Worm (Caenorhabditis elegans) whole organism, early embryonic: ENCODE measurements around the gene clec-50.

Experiments
- B0310.2 ChIP-seq: sonication (generic microtip); optimal IDR thresholded peaks from 2 replicates; lab custom pipeline; 2016; ENCODE audit warnings: mild to moderate bottlenecking, missing genetic modification characterization, missing compliant biosample characterization
- F13C5.2 ChIP-seq: sonication (generic microtip); optimal IDR thresholded peaks from 2 replicates; lab custom pipeline; 2017; ENCODE audit warnings: mild to moderate bottlenecking, missing genetic modification characterization, inconsistent platforms, missing compliant biosample characterization
- aly-1 ChIP-seq: sonication (generic microtip); optimal IDR thresholded peaks from 2 replicates; lab custom pipeline; 2016; ENCODE audit warnings: missing genetic modification characterization, missing compliant biosample characterization
- ama-1 ChIP-seq: fragments of 150-350 bp; optimal IDR thresholded peaks from 2 replicates; lab custom pipeline; 2014
- ceh-13 ChIP-seq: fragments of 200-800 bp; sonication (Bioruptor generic); optimal IDR thresholded peaks from 2 replicates; lab custom pipeline; 2018; ENCODE audit warnings: mild to moderate bottlenecking, missing genetic modification characterization, missing compliant biosample characterization
- ceh-36 ChIP-seq: sonication (generic microtip); optimal IDR thresholded peaks from 2 replicates; lab custom pipeline; 2016; ENCODE audit warnings: missing genetic modification characterization, inconsistent platforms, missing compliant biosample characterization
- ets-7 ChIP-seq: sonication (generic microtip); optimal IDR thresholded peaks from 2 replicates; lab custom pipeline; 2016; ENCODE audit warnings: missing genotype, missing genetic modification characterization, missing compliant biosample characterization
- flt-1 ChIP-seq: fragments of 200-800 bp; sonication (Bioruptor generic); IDR thresholded peaks from 2 replicates; pipeline ENCODE4 v1.3.6; 2022; ENCODE audit warnings: missing genetic modification characterization, missing compliant biosample characterization
- hmbx-1 ChIP-seq: sonication (generic microtip); optimal IDR thresholded peaks from 2 replicates; lab custom pipeline; 2016; ENCODE audit warnings: mild to moderate bottlenecking, missing genetic modification characterization, missing compliant biosample characterization
- hmg-4 ChIP-seq: fragments of 200-800 bp; sonication (Bioruptor generic); optimal IDR thresholded peaks from 2 replicates; lab custom pipeline; 2018; ENCODE audit warnings: mild to moderate bottlenecking, missing genetic modification characterization, missing compliant biosample characterization
- hnd-1 ChIP-seq: sonication (generic microtip); optimal IDR thresholded peaks from 2 replicates; lab custom pipeline; 2016; ENCODE audit warnings: missing genetic modification characterization, missing compliant biosample characterization
- pes-1 ChIP-seq: fragments of 200-800 bp; sonication (Bioruptor generic); IDR thresholded peaks from 2 replicates; pipeline ENCODE4 v1.3.6; 2022; ENCODE audit warnings: missing genetic modification reagents, missing genetic modification characterization, missing compliant biosample characterization
- scrt-1 ChIP-seq: fragments of 200-800 bp; sonication (Bioruptor generic); IDR thresholded peaks from 2 replicates; pipeline ENCODE4 v1.3.6; 2022; ENCODE audit warnings: missing genetic modification characterization, missing compliant biosample characterization
- sea-1 ChIP-seq: fragments of 200-800 bp; sonication (Bioruptor generic); conservative IDR thresholded peaks from 2 replicates; pipeline ENCODE4 v1.3.6; 2022; ENCODE audit warnings: missing genetic modification characterization, missing compliant biosample characterization
- tbx-11 ChIP-seq: fragments of 200-800 bp; sonication (Bioruptor generic); IDR thresholded peaks from 2 replicates; pipeline ENCODE4 v1.3.6; 2022; ENCODE audit warnings: missing genetic modification characterization, missing compliant biosample characterization
- tbx-37 ChIP-seq: fragments of 200-800 bp; sonication (Bioruptor generic); conservative IDR thresholded peaks from 2 replicates; pipeline ENCODE4 v1.3.6; 2022; ENCODE audit warnings: missing genetic modification reagents, missing genetic modification characterization, missing compliant biosample characterization
- tra-4 ChIP-seq: sonication (generic microtip); optimal IDR thresholded peaks from 2 replicates; lab custom pipeline; 2017; ENCODE audit warnings: missing genetic modification characterization, missing compliant biosample characterization

The clec-50 gene

DNA sequence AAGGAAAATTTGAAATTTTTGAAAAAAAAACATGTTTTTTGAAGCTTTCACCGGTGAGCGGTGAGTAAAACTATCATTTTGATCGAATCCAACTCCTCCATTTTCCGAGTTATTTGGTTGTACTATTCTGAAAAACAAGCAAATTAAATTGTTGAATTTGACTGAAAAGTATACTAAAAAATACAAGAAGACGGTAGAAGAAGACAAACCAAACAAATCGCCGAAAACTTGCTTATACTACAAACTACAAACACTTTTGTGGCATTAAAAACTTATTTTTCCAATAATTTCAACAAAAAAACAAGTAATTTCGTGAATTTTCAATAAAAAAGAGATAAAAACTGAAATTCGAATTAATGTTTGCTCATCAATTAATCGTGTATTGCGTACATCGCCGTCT lies 23.4 kb upstream of the clec-50 start, which contains the start of gene fbxa-194:
Gene fbxa-194, minus strand, starts transcription at position 101 of the 400 bp plus-strand sequence.
- no peak for TF ChIP-seq hmbx-1 (tag; lab: Kevin White, UChicago)

- TF ChIP-seq ceh-36 (tag; lab: Kevin White, UChicago) (no peak), F13C5.2 (tag; lab: Kevin White, UChicago) (no peak), hmg-4 (GFP tag; lab: Kevin White, UChicago) (no peak), tbx-37 (no peak), ama-1 (lab: Kevin White, UChicago) (no peak), tra-4 (tag; lab: Kevin White, UChicago) (no peak), flt-1 (GFP tag; lab: Robert Waterston, UW) (no peak), ceh-13 (no peak), pes-1 (GFP tag; lab: Robert Waterston, UW) (no peak), sea-1 (GFP tag; lab: Robert Waterston, UW) (no peak), scrt-1 (GFP tag; lab: Robert Waterston, UW) (no peak), ets-7 (tag; lab: Kevin White, UChicago) (no peak), hnd-1 (tag; lab: Kevin White, UChicago) (no peak), B0310.2 (tag; lab: Kevin White, UChicago) (no peak)
Measured at ce11 chrV:19777227-19777626, 22.1 kb upstream of the clec-50 start, which contains the start of gene fbxa-118. fbxa-118 (minus strand) TSS chrV:19777327.

ce11 chrV:19771660-19772059 lies 16.5 kb upstream of the clec-50 start, which contains the start of gene M162.15:
M162.15 (minus strand) TSS chrV:19771760.
- no peak for TF ChIP-seq tbx-37
- TF ChIP-seq sea-1 (GFP tag; lab: Robert Waterston, UW): no peak
- TF ChIP-seq hmg-4 (GFP tag; lab: Kevin White, UChicago): no peak

DNA sequence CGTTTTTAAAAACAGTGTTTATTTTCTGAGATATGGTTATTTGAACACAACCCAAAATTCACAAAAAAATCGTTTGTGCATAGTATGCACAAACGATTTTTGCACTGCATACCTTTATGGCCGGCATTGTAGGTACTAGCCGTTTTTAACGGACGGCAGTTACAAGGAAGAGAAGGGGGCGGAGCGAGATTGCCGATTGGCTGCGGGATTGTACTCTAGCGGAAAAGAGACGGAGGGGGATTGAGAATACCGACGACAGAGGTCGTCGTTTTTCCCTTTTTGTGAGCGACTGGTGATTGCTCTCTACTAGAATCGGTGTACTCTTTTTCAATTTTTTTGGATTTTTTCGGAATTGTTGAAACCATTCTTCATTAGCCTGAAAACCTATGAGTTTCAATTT lies 12.6 kb upstream of the clec-50 start:
- no peak for TF ChIP-seq hmbx-1 (tag; lab: Kevin White, UChicago)
- no peak for TF ChIP-seq ets-7 (tag; lab: Kevin White, UChicago)
- no peak for TF ChIP-seq ceh-36 (tag; lab: Kevin White, UChicago)
- TF ChIP-seq flt-1 (GFP tag; lab: Robert Waterston, UW): no peak
- no peak for TF ChIP-seq ceh-13
- no peak for TF ChIP-seq tra-4 (tag; lab: Kevin White, UChicago)
- TF ChIP-seq pes-1 (GFP tag; lab: Robert Waterston, UW): no peak
- TF ChIP-seq ama-1 (lab: Kevin White, UChicago): no peak
- no peak for TF ChIP-seq F13C5.2 (tag; lab: Kevin White, UChicago)
- TF ChIP-seq tbx-37: no peak
- TF ChIP-seq hmg-4 (GFP tag; lab: Kevin White, UChicago): no peak
- TF ChIP-seq sea-1 (GFP tag; lab: Robert Waterston, UW): no peak

DNA sequence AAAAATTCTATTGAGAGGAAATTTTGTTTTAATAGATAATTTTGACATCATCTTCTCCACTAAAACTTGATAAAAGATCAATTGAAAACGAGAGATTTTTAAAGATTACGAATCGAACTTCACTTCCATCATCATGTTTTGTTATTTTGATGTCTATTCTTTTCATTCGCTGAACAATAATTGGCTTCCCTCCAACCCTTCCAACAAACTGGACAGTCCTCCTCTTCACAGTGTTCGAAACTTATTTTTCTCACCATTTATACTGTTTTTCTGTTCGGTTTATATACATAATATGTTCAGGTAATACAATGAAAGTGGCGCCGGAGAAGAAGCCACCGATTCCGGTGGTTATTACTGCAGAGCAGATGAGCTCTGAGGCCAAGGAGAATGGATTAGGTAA lies 5.6 kb upstream of the clec-50 start, which contains the start of gene M162.5:
Gene M162.5, plus strand, starts transcription at position 301 of the 400 bp plus-strand sequence.
- TF ChIP-seq B0310.2 (tag; lab: Kevin White, UChicago) (no peak), hmg-4 (GFP tag; lab: Kevin White, UChicago) (no peak), hmbx-1 (tag; lab: Kevin White, UChicago) (no peak), tra-4 (tag; lab: Kevin White, UChicago) (no peak), flt-1 (GFP tag; lab: Robert Waterston, UW) (no peak), sea-1 (GFP tag; lab: Robert Waterston, UW) (no peak), hnd-1 (tag; lab: Kevin White, UChicago) (no peak), aly-1 (tag; lab: Kevin White, UChicago) (no peak), ceh-36 (tag; lab: Kevin White, UChicago) (no peak), ets-7 (tag; lab: Kevin White, UChicago) (no peak), pes-1 (GFP tag; lab: Robert Waterston, UW) (no peak)

DNA sequence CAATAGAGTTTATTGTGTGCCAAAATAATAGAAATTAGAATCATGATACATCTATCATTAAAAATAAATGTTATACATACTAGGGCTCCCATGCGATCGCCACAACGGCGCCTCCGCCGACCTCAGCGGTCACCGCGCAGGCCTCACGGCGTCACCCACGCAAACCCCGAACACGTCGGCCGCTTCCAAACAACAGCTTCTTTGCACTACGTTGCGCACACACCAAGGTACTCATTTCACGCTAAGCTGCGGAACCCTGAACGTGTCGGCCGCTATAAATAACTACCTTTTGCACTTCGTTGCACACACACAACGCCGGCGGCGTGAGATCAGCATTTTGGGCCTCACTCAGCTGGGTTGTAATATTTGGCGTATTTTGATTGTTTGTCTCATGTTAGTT lies 4.1 kb upstream of the clec-50 start:
- no peak for TF ChIP-seq ceh-36 (tag; lab: Kevin White, UChicago)
- no peak for TF ChIP-seq aly-1 (tag; lab: Kevin White, UChicago)
- no peak for TF ChIP-seq pes-1 (GFP tag; lab: Robert Waterston, UW)
- TF ChIP-seq F13C5.2 (tag; lab: Kevin White, UChicago): no peak
- TF ChIP-seq ets-7 (tag; lab: Kevin White, UChicago): no peak
- TF ChIP-seq scrt-1 (GFP tag; lab: Robert Waterston, UW): no peak
- TF ChIP-seq tra-4 (tag; lab: Kevin White, UChicago): no peak
- no peak for TF ChIP-seq ama-1 (lab: Kevin White, UChicago)
- TF ChIP-seq hmbx-1 (tag; lab: Kevin White, UChicago): no peak
- TF ChIP-seq sea-1 (GFP tag; lab: Robert Waterston, UW): no peak

- TF ChIP-seq tra-4 (tag; lab: Kevin White, UChicago) (no peak), hnd-1 (tag; lab: Kevin White, UChicago) (no peak), ceh-13 (no peak), B0310.2 (tag; lab: Kevin White, UChicago) (no peak), hmbx-1 (tag; lab: Kevin White, UChicago) (no peak), hmg-4 (GFP tag; lab: Kevin White, UChicago) (no peak), sea-1 (GFP tag; lab: Robert Waterston, UW) (no peak), aly-1 (tag; lab: Kevin White, UChicago) (no peak), tbx-37 (no peak), ets-7 (tag; lab: Kevin White, UChicago) (no peak), ama-1 (lab: Kevin White, UChicago) (no peak), pes-1 (GFP tag; lab: Robert Waterston, UW) (no peak), F13C5.2 (tag; lab: Kevin White, UChicago) (no peak), ceh-36 (tag; lab: Kevin White, UChicago) (no peak), scrt-1 (GFP tag; lab: Robert Waterston, UW) (no peak), flt-1 (GFP tag; lab: Robert Waterston, UW) (no peak), tbx-11 (GFP tag; lab: Robert Waterston, UW) (no peak)
Measured at ce11 chrV:19756253-19756652, 1.1 kb upstream of the clec-50 start, which contains the start of gene W04E12.9. W04E12.9 (plus strand) TSS chrV:19756553.
